Worm (Caenorhabditis elegans): ENCODE results near the gene mfsd-6.

ce11 chrIII:7565247-7565646 is 14.0 kb downstream of the mfsd-6 start, which contains the start of gene ttr-8:
- no peak for TF ChIP-seq elt-2 (tag; optimal IDR thresholded peaks at IDR 0.05)
- no peak for TF ChIP-seq nfya-1 (tag; optimal IDR thresholded peaks at IDR 0.05)
- no peak for TF ChIP-seq nhr-11 (tag; optimal IDR thresholded peaks at IDR 0.05)
- no peak for TF ChIP-seq ama-1 (optimal IDR thresholded peaks at IDR 0.05)
- no peak for TF ChIP-seq gmeb-2 (tag; optimal IDR thresholded peaks at IDR 0.05)
- no peak for TF ChIP-seq pqm-1 (tag; optimal IDR thresholded peaks at IDR 0.05)
- no peak for TF ChIP-seq ceh-24 (tag; optimal IDR thresholded peaks at IDR 0.05)
- no peak for TF ChIP-seq hlh-15 (tag; optimal IDR thresholded peaks at IDR 0.05)
- TF ChIP-seq hlh-8 (tag; optimal IDR thresholded peaks at IDR 0.05): no peak
- no peak for TF ChIP-seq dve-1 (tag; optimal IDR thresholded peaks at IDR 0.05)
- no peak for TF ChIP-seq fkh-10 (GFP tag; optimal IDR thresholded peaks at IDR 0.05)
- no peak for TF ChIP-seq eyg-1 (tag; optimal IDR thresholded peaks at IDR 0.05)

All from whole organism, late embryonic.